Worm (Caenorhabditis elegans) whole organism, L2 larva: ENCODE results near the gene srx-34.

Experiments used
- F13H6.1 ChIP-seq: sonication (generic microtip); optimal IDR thresholded peaks from 2 replicates; lab custom pipeline; 2016; ENCODE audit warnings: missing genetic modification characterization, missing compliant biosample characterization
- R02D3.7 ChIP-seq: fragments of 150-350 bp; optimal IDR thresholded peaks from 2 replicates; lab custom pipeline; 2014; ENCODE audit warnings: missing biosample characterization, missing genetic modification characterization
- Y55F3AM.14 ChIP-seq: fragments of 200-800 bp; sonication (Bioruptor generic); optimal IDR thresholded peaks from 2 replicates; lab custom pipeline; 2018; ENCODE audit warnings: mild to moderate bottlenecking, missing genetic modification characterization, missing compliant biosample characterization
- ZK546.5 ChIP-seq: sonication (generic microtip); optimal IDR thresholded peaks from 2 replicates; lab custom pipeline; 2017; ENCODE audit warnings: missing biosample characterization, missing genetic modification characterization
- alr-1 ChIP-seq: fragments of 150-350 bp; optimal IDR thresholded peaks from 2 replicates; lab custom pipeline; 2014; ENCODE audit warnings: missing biosample characterization, missing genetic modification characterization
- ama-1 ChIP-seq: fragments of 150-350 bp; optimal IDR thresholded peaks from 2 replicates; lab custom pipeline; 2018; ENCODE audit warnings: inconsistent platforms
- blmp-1 ChIP-seq: sonication (generic microtip); optimal IDR thresholded peaks from 2 replicates; lab custom pipeline; 2017; ENCODE audit warnings: missing genetic modification characterization, mild to moderate bottlenecking, missing compliant biosample characterization, antibody characterized with exemption, moderate library complexity; ENCODE audit not compliant: insufficient read depth
- crh-2 ChIP-seq: sonication (generic microtip); optimal IDR thresholded peaks from 2 replicates; lab custom pipeline; 2017; ENCODE audit warnings: missing biosample characterization, missing genetic modification characterization
- egl-27 ChIP-seq: sonication (generic microtip); optimal IDR thresholded peaks from 3 replicates; lab custom pipeline; 2017; ENCODE audit warnings: missing biosample characterization, missing genetic modification reagents, missing genetic modification characterization
- elt-1 ChIP-seq: fragments of 150-350 bp; optimal IDR thresholded peaks from 2 replicates; lab custom pipeline; 2014; ENCODE audit warnings: missing biosample characterization, missing genetic modification characterization
- elt-3 ChIP-seq: sonication (generic microtip); optimal IDR thresholded peaks from 2 replicates; lab custom pipeline; 2017; ENCODE audit warnings: missing biosample characterization, missing genetic modification characterization
- fos-1 ChIP-seq: fragments of 150-350 bp; optimal IDR thresholded peaks from 2 replicates; lab custom pipeline; 2014; ENCODE audit warnings: missing biosample characterization, missing genetic modification characterization
- gmeb-1 ChIP-seq: fragments of 150-350 bp; optimal IDR thresholded peaks from 2 replicates; lab custom pipeline; 2014; ENCODE audit warnings: missing biosample characterization, missing genetic modification characterization
- lin-39 ChIP-seq: fragments of 150-350 bp; optimal IDR thresholded peaks from 2 replicates; lab custom pipeline; 2014; ENCODE audit warnings: missing biosample characterization, missing genetic modification reagents, missing genetic modification characterization
- lsy-2 ChIP-seq, 2 experiments: fragments of 150-350 bp in 1 of 2; sonication (generic microtip) in 1 of 2; optimal IDR thresholded peaks; 2 replicates each; lab custom pipeline; 2014 to 2017; ENCODE audit warnings: missing biosample characterization in 2 of 2, missing genetic modification characterization in 2 of 2
- mbf-1 ChIP-seq: sonication (generic microtip); optimal IDR thresholded peaks from 2 replicates; lab custom pipeline; 2017; ENCODE audit warnings: missing biosample characterization, missing genetic modification characterization
- mdl-1 ChIP-seq, 2 experiments: fragments of 150-350 bp in 1 of 2; sonication (generic microtip) in 1 of 2; optimal IDR thresholded peaks; 2 replicates each; lab custom pipeline; 2017; ENCODE audit warnings: missing biosample characterization in 2 of 2, missing genetic modification characterization in 2 of 2
- nhr-11 ChIP-seq: fragments of 150-350 bp; optimal IDR thresholded peaks from 2 replicates; lab custom pipeline; 2014; ENCODE audit warnings: missing biosample characterization, missing genetic modification characterization
- nhr-12 ChIP-seq: fragments of 150-350 bp; optimal IDR thresholded peaks from 2 replicates; lab custom pipeline; 2014; ENCODE audit warnings: missing biosample characterization, missing genetic modification characterization
- nhr-129 ChIP-seq: fragments of 150-350 bp; optimal IDR thresholded peaks from 2 replicates; lab custom pipeline; 2014; ENCODE audit warnings: missing biosample characterization, missing genetic modification characterization
- nhr-21 ChIP-seq: fragments of 150-350 bp; optimal IDR thresholded peaks from 2 replicates; lab custom pipeline; 2014; ENCODE audit warnings: missing biosample characterization, missing genetic modification characterization
- nhr-23 ChIP-seq: fragments of 150-350 bp; optimal IDR thresholded peaks from 2 replicates; lab custom pipeline; 2014; ENCODE audit warnings: missing biosample characterization, missing genetic modification reagents, missing genetic modification characterization
- nhr-25 ChIP-seq: fragments of 150-350 bp; sonication (generic microtip); optimal IDR thresholded peaks from 3 replicates; lab custom pipeline; 2014; ENCODE audit warnings: missing biosample characterization, missing genetic modification characterization
- nhr-77 ChIP-seq: fragments of 150-350 bp; optimal IDR thresholded peaks from 2 replicates; lab custom pipeline; 2014; ENCODE audit warnings: missing biosample characterization, missing genetic modification characterization
- peb-1 ChIP-seq: fragments of 150-350 bp; optimal IDR thresholded peaks from 2 replicates; lab custom pipeline; 2014; ENCODE audit warnings: missing biosample characterization, missing genetic modification characterization
- sem-4 ChIP-seq: fragments of 150-350 bp; optimal IDR thresholded peaks from 2 replicates; lab custom pipeline; 2014; ENCODE audit warnings: missing biosample characterization, missing genetic modification reagents, missing genetic modification characterization
- skn-1 ChIP-seq: sonication (generic microtip); optimal IDR thresholded peaks from 2 replicates; lab custom pipeline; 2017; ENCODE audit warnings: missing biosample characterization, missing genetic modification characterization
- sma-9 ChIP-seq, 2 experiments: fragments of 150-350 bp in 1 of 2; sonication (generic microtip) in 1 of 2; optimal IDR thresholded peaks; 2 replicates each; lab custom pipeline; 2014 to 2016; ENCODE audit warnings: missing genetic modification characterization in 2 of 2, mild to moderate bottlenecking in 1 of 2, missing biosample characterization in 1 of 2, missing compliant biosample characterization in 1 of 2, missing genetic modification reagents in 1 of 2, moderate library complexity in 1 of 2
- snpc-4 ChIP-seq: fragments of 150-350 bp; optimal IDR thresholded peaks from 2 replicates; lab custom pipeline; 2014; ENCODE audit warnings: missing biosample characterization, missing genetic modification characterization
- unc-55 ChIP-seq: fragments of 150-350 bp; sonication (generic microtip); optimal IDR thresholded peaks from 3 replicates; lab custom pipeline; 2014; ENCODE audit warnings: missing biosample characterization, missing genetic modification reagents, missing genetic modification characterization
- unc-62 ChIP-seq: fragments of 150-350 bp; optimal IDR thresholded peaks from 2 replicates; lab custom pipeline; 2014; ENCODE audit warnings: missing biosample characterization, missing genetic modification reagents, missing genetic modification characterization
- zag-1 ChIP-seq: fragments of 150-350 bp; optimal IDR thresholded peaks from 2 replicates; lab custom pipeline; 2014; ENCODE audit warnings: missing biosample characterization, missing genetic modification characterization
- ztf-11 ChIP-seq: sonication (generic microtip); optimal IDR thresholded peaks from 2 replicates; lab custom pipeline; 2017; ENCODE audit warnings: missing biosample characterization, missing genetic modification characterization
- ztf-4 ChIP-seq: fragments of 150-350 bp; optimal IDR thresholded peaks from 2 replicates; lab custom pipeline; 2014; ENCODE audit warnings: missing biosample characterization, missing genetic modification characterization

srx-34 gene

DNA sequence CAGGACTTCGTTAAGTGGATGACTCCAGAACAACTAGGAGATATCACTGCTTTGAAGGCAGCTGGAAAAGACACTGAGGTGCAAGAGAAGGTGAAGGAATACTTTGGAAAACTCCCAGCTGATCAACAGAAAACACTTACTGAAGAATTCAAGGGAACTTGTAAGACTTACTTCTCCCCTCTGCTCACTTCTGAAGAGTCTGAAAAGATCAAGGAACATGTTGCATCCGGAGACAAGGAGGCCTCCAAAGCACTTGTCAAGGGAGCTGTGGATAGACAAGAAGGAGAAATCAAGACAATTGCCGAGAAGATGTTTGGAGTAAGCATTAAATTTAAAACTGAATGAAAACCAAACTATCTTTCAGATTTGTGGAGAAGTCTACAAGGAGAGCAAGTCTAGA is 40.7 kb downstream of the srx-34 start:
- TF ChIP-seq elt-3 (tag; lab: Kevin White, UChicago) (no peak), blmp-1 (tag; lab: Kevin White, UChicago) (no peak), zag-1 (tag; lab: Kevin White, UChicago) (no peak), egl-27 (tag; lab: Kevin White, UChicago) (no peak), alr-1 (tag; lab: Kevin White, UChicago) (no peak), nhr-23 (tag; lab: Kevin White, UChicago) (no peak), Y55F3AM.14 (GFP tag; lab: Kevin White, UChicago) (no peak), mbf-1 (tag; lab: Kevin White, UChicago) (no peak), lsy-2 (tag; optimal IDR thresholded peaks at IDR 0.05; lab: Kevin White, UChicago) (no peak), ztf-4 (tag; lab: Kevin White, UChicago) (no peak), snpc-4 (tag; lab: Kevin White, UChicago) (no peak), unc-62 (no peak), nhr-12 (tag; lab: Kevin White, UChicago) (no peak), gmeb-1 (no peak), nhr-11 (tag; lab: Kevin White, UChicago) (no peak), skn-1 (tag; lab: Kevin White, UChicago) (no peak), ztf-11 (no peak)
- TF ChIP-seq, all 48 proteins: peak for 0

DNA sequence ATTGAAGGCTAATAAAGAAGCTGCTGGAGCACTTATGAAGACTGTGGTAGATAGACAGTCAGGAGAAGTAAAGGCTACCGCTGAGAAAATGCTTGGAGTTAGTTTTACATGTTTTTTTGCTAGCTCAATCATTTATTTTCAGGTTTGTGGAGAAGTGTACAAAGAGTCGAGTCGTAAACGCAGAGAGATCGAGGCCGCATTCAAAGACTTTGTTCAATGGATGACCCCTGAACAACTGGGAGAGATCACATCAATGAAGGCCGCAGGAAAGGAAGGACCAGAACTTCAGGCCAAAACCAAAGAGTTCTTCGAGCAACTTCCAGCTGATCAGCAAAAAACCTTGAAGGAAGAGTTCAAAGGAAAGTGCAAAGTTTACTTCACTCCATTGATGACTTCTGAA is 41.3 kb downstream of the srx-34 start:
- TF ChIP-seq F13H6.1 (tag; lab: Kevin White, UChicago): no peak
- TF ChIP-seq elt-1: no peak
- TF ChIP-seq mbf-1 (tag; lab: Kevin White, UChicago): no peak
- TF ChIP-seq egl-27 (tag; lab: Kevin White, UChicago): no peak
- no peak for TF ChIP-seq ztf-11
- no peak for TF ChIP-seq unc-55 (GFP tag; lab: Kevin White, UChicago)

DNA sequence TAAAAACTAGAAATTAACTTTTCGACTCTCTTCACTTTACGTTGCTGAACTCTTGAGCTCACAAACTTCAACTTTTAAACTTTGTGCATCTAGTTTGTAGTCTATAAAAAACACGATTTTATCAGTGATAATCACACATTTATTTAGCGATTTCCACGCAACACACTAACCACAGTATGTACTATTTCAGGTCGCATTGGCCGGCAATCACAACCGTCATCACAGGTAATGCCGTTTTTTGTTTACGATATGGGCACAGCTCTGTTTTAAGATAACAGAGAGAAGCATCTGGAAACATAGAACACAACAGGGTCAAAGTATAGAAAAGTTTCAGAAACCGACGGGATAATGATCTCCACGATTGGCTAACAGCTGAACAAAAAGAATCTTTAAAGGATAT is 43.9 kb downstream of the srx-34 start:
- TF ChIP-seq crh-2 (tag; lab: Kevin White, UChicago) (peak; percentile 62), sma-9 (GFP tag; optimal IDR thresholded peaks at IDR 0.05; lab: Kevin White, UChicago) (peak; percentile 35), sma-9 (tag; optimal IDR thresholded peaks at IDR 0.05; lab: Kevin White, UChicago) (no peak), ama-1 (no peak), alr-1 (tag; lab: Kevin White, UChicago) (no peak), nhr-77 (tag; lab: Kevin White, UChicago) (no peak), mdl-1 (tag; optimal IDR thresholded peaks at IDR 0.05; lab: Kevin White, UChicago) (no peak), nhr-21 (tag; lab: Kevin White, UChicago) (no peak), fos-1 (tag; lab: Kevin White, UChicago) (peak; percentile 8), nhr-12 (tag; lab: Kevin White, UChicago) (no peak), gmeb-1 (no peak), ZK546.5 (tag; lab: Kevin White, UChicago) (no peak), nhr-129 (tag; lab: Kevin White, UChicago) (peak; percentile 58), ztf-11 (no peak)

DNA sequence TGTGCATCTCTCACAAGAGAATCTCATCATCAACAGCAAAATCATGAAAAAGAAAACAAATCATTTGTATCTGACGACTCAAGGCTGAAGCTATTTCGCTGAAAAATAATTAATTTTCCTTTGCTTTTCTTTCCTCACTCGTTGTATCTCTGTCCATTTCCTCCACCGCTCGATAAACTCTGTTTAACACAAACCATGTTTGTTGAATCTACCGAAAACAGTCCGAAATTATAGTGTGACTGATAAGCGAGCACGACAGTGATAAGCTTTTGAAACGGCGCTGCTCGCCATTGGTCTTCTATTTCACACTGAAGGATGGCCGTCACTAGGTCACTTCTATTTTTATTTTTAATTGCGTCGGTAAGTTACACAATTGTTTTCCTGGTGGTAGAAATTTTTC is 44.4 kb downstream of the srx-34 start, which contains the start of gene npa-1:
Gene npa-1 (plus strand): TSS at position 142 of the 400 bp plus-strand sequence.
- TF ChIP-seq nhr-25 (tag; lab: Kevin White, UChicago) (no peak), fos-1 (tag; lab: Kevin White, UChicago) (peak; percentile 30)
- TF ChIP-seq, all 48 proteins: peak for 1

DNA sequence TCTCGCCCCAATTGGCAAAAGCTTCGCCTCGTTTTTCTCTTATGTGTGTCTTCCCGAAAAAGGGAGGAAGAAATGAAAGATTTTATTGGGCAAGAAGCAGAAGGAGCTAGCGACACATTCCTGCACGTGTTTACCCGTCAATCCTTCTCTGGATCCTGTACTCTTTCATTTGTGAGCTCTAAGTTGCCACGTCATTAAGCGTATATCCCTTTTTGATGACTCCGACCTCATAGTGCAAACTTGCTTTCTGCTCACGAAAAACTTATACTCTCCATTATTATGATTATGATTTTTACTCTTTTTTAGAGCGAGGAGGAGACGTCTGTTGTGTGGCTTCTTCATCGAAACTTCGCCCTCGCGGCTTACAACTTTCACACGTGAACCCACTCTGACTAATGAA is 47.8 kb downstream of the srx-34 start, which contains the start of gene F27B10.1:
Gene F27B10.1 (plus strand): TSS at position 301 of the 400 bp plus-strand sequence.
- TF ChIP-seq sem-4 (tag; lab: Kevin White, UChicago) (no peak), lin-39 (tag; lab: Kevin White, UChicago) (no peak), unc-55 (GFP tag; lab: Kevin White, UChicago) (no peak), crh-2 (tag; lab: Kevin White, UChicago) (peak; percentile 41), nhr-21 (tag; lab: Kevin White, UChicago) (no peak), R02D3.7 (tag; lab: Kevin White, UChicago) (no peak), peb-1 (tag; lab: Kevin White, UChicago) (no peak)
